Worm (Caenorhabditis elegans): ENCODE data around the gene dhrs-4.

DNA sequence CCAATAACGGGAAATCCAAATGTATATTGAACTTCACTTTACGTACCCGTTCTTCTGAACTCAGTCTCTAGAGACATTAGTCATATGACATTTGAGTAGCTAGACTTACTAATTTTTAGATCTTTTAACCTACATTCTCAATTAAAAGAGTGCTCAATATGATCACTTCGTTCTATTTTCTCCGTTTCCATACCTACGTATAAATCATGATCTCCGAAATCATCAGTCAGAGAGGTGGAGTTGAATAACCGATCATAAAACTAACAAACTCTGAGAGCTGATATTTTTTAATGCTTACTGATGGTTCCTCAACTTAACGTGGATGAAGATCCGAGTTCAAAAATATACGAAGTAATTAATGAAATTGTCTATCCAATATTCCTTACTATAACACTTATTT is 41.7 kb downstream of the dhrs-4 start, which contains the start of gene srd-35:
- TF ChIP-seq aly-2 (tag; optimal IDR thresholded peaks at IDR 0.05) (no peak), ztf-4 (tag; optimal IDR thresholded peaks at IDR 0.05) (no peak), nhr-25 (tag; optimal IDR thresholded peaks at IDR 0.05) (no peak), sem-4 (tag; optimal IDR thresholded peaks at IDR 0.05) (no peak)

Measured in whole organism, L2 larva.